Worm (Caenorhabditis elegans): Measurements from ENCODE around the gene mgl-1.
A peak's percentile ranks its signal among the peaks of the same experiment; 100 is the strongest.

ce11 chrX:9958561-9958960 lies 17.5 kb downstream of the mgl-1 start, which contains the start of gene ZC506.1:
- TF ChIP-seq him-1 (tag; optimal IDR thresholded peaks at IDR 0.05) (peak; percentile 90), W03F9.2 (tag; optimal IDR thresholded peaks at IDR 0.05) (peak; percentile 91), dao-5 (tag; optimal IDR thresholded peaks at IDR 0.05) (peak; percentile 31)
